Fruit fly (Drosophila melanogaster): ENCODE data around the gene CG12531.

Gene CG12531

dm6 chrX:19769821-19770519 lies 51.2 kb downstream of the CG12531 start (continued):
- TF ChIP-seq CG12299 (tag; optimal IDR thresholded peaks at IDR 0.05) = no peak
- no peak for TF ChIP-seq CG3838 (GFP tag; optimal IDR thresholded peaks at IDR 0.05)
- no peak for TF ChIP-seq fd3F (GFP tag; optimal IDR thresholded peaks at IDR 0.05)
- TF ChIP-seq tx (GFP tag; optimal IDR thresholded peaks at IDR 0.05) = peak; percentile 22
- TF ChIP-seq CG7271 (tag; optimal IDR thresholded peaks at IDR 0.05) = no peak
- TF ChIP-seq CG7357 (GFP tag; IDR thresholded peaks at IDR 0.05) = no peak
- peak; percentile 32; the same call in 1 of the 2 replicates for TF ChIP-seq CG32532 (GFP tag; IDR thresholded peaks at IDR 0.05)
- no peak for TF ChIP-seq CG14860 (GFP tag; IDR thresholded peaks at IDR 0.05; ENCODE audit: partially characterized antibody)
- peak; percentile 33 for TF ChIP-seq CG15601 (tag; optimal IDR thresholded peaks at IDR 0.05)
- TF ChIP-seq CG11695 (GFP tag; IDR thresholded peaks at IDR 0.05) = 0 out of 3 replicates have a peak, but pooled peaks have one; percentile 37
- TF ChIP-seq eve (GFP tag; optimal IDR thresholded peaks at IDR 0.05) = no peak
- no peak for TF ChIP-seq run (tag; optimal IDR thresholded peaks at IDR 0.05)
- peak; percentile 11 to 70 for TF ChIP-seq bsh (GFP tag; optimal IDR thresholded peaks at IDR 0.05)
- no peak for TF ChIP-seq Dad (GFP tag; optimal IDR thresholded peaks at IDR 0.05)
- TF ChIP-seq fd96Cb (tag; optimal IDR thresholded peaks at IDR 0.05) = peak; percentile 64
- no peak for TF ChIP-seq Hr3 (GFP tag; optimal IDR thresholded peaks at IDR 0.05)
- no peak for TF ChIP-seq CG30020 (tag; optimal IDR thresholded peaks at IDR 0.05)
- TF ChIP-seq CG8388 (GFP tag; optimal IDR thresholded peaks at IDR 0.05) = peak; percentile 57
- TF ChIP-seq gcm2 (GFP tag; optimal IDR thresholded peaks at IDR 0.05) = no peak
- no peak for TF ChIP-seq Doc2 (GFP tag; IDR thresholded peaks at IDR 0.05)
- no peak for TF ChIP-seq CG3726 (GFP tag; IDR thresholded peaks at IDR 0.05)
- no peak for TF ChIP-seq CG5953 (GFP tag; IDR thresholded peaks at IDR 0.05)
- TF ChIP-seq CG17912 (GFP tag; optimal IDR thresholded peaks at IDR 0.05) = no peak
- TF ChIP-seq H15 (GFP tag; IDR thresholded peaks at IDR 0.05) = no peak
- no peak for TF ChIP-seq h (optimal IDR thresholded peaks at IDR 0.05)
- no peak for TF ChIP-seq zen2 (GFP tag; IDR thresholded peaks at IDR 0.05; ENCODE audit: partially characterized antibody)
- TF ChIP-seq CG13287 (GFP tag; IDR thresholded peaks at IDR 0.05; ENCODE audit: partially characterized antibody) = no peak
- TF ChIP-seq C15 (GFP tag; IDR thresholded peaks at IDR 0.05) = no peak
- no peak for TF ChIP-seq Fer2 (tag; optimal IDR thresholded peaks at IDR 0.05)
- no peak for TF ChIP-seq Adf1 (GFP tag; IDR thresholded peaks at IDR 0.05)
- no peak for TF ChIP-seq scrt (GFP tag; optimal IDR thresholded peaks at IDR 0.05)
- TF ChIP-seq wor (GFP tag; IDR thresholded peaks at IDR 0.05) = no peak
- TF ChIP-seq slbo (GFP tag; IDR thresholded peaks at IDR 0.05) = peak; percentile 31; the same call in 1 of the 2 replicates
- no peak for TF ChIP-seq CG6765 (GFP tag; optimal IDR thresholded peaks at IDR 0.05)
- no peak for TF ChIP-seq Hmr (GFP tag; optimal IDR thresholded peaks at IDR 0.05)
- TF ChIP-seq abd-A (tag; optimal IDR thresholded peaks at IDR 0.05) = no peak
- no peak for TF ChIP-seq mirr (GFP tag; optimal IDR thresholded peaks at IDR 0.05)
- no peak for TF ChIP-seq vnd (GFP tag; IDR thresholded peaks at IDR 0.05; ENCODE audit: partially characterized antibody)
- TF ChIP-seq Rx (GFP tag; IDR thresholded peaks at IDR 0.05) = no peak
- TF ChIP-seq CG42726 (GFP tag; IDR thresholded peaks at IDR 0.05; ENCODE audit: partially characterized antibody) = no peak
- peak; percentile 13 for TF ChIP-seq CG13424 (tag; optimal IDR thresholded peaks at IDR 0.05)
- TF ChIP-seq BEAF-32 (GFP tag; optimal IDR thresholded peaks at IDR 0.05) = no peak
- TF ChIP-seq Dref (GFP tag; IDR thresholded peaks at IDR 0.05) = no peak
- TF ChIP-seq CG2129 (GFP tag; IDR thresholded peaks at IDR 0.05; ENCODE audit: partially characterized antibody) = no peak
- no peak for TF ChIP-seq Elba2 (GFP tag; optimal IDR thresholded peaks at IDR 0.05)
- peak; percentile 8 for TF ChIP-seq Xbp1 (GFP tag; optimal IDR thresholded peaks at IDR 0.05)
- no peak for TF ChIP-seq CG11247 (GFP tag; IDR thresholded peaks at IDR 0.05)
- TF ChIP-seq CG34422 (GFP tag; IDR thresholded peaks at IDR 0.05) = peak; percentile 39; the same call in 1 of the 3 replicates
- no peak for TF ChIP-seq salm (tag; optimal IDR thresholded peaks at IDR 0.05)
- TF ChIP-seq CG6254 (GFP tag; optimal IDR thresholded peaks at IDR 0.05) = peak; percentile 33
